Fruit fly (Drosophila melanogaster): ENCODE results near the gene CG6712.

DNA sequence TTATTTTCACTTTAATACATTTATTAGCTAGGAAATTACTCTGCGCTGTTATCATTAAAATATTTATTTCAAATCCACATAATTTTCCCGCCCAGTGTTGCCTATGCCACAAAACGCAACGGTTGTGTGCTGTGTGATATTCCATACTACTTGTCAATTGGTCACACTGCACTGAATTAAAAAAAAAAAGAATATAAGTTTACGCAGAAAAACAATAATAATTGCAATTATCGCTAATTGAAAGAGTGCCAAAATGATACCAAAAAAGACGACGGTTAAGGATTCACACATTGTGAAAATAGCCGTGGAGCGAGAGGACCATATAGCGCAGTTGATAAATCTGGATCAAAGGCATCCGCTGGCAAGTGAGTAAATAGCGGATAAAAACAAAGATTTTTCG lies 1.4 kb upstream of the CG6712 start, which contains the start of gene Ced-12:
- TF ChIP-seq CG13894 (tag; optimal IDR thresholded peaks at IDR 0.05) (no peak), Lhr (GFP tag; optimal IDR thresholded peaks at IDR 0.05) (no peak)

All from whole organism, embryonic.